Fruit fly (Drosophila melanogaster) whole organism, embryonic: Measurements from ENCODE around the gene Socs36E.

Experiments used
- Atf-2 ChIP-seq: fragments of 200-800 bp; sonication (Bioruptor generic); optimal IDR thresholded peaks from 2 replicates; lab custom pipeline; 2016; ENCODE audit warnings: missing biosample characterization, missing genetic modification characterization
- Bteb2 ChIP-seq: fragments of 200-800 bp; sonication (Bioruptor generic); optimal IDR thresholded peaks from 2 replicates; lab custom pipeline; 2016; ENCODE audit warnings: missing biosample characterization, missing genetic modification characterization
- CG10267 ChIP-seq: fragments of 200-800 bp; sonication (Bioruptor generic); optimal IDR thresholded peaks from 2 replicates; lab custom pipeline; 2018; ENCODE audit warnings: missing biosample characterization, mild to moderate bottlenecking, missing genetic modification characterization, moderate library complexity
- CG10321 ChIP-seq: fragments of 200-800 bp; sonication (Bioruptor generic); IDR thresholded peaks from 2 replicates; pipeline ENCODE4 v1.3.6; 2022; ENCODE audit warnings: missing biosample characterization, missing genetic modification characterization
- CG10979 ChIP-seq: fragments of 200-800 bp; sonication (Bioruptor generic); optimal IDR thresholded peaks from 2 replicates; lab custom pipeline; 2018; ENCODE audit warnings: missing biosample characterization, mild to moderate bottlenecking, missing genetic modification characterization, moderate library complexity
- CG11723 ChIP-seq: fragments of 200-800 bp; sonication (Bioruptor generic); optimal IDR thresholded peaks from 2 replicates; lab custom pipeline; 2017; ENCODE audit warnings: missing biosample characterization, mild to moderate bottlenecking, missing genetic modification characterization
- CG12391 ChIP-seq: fragments of 200-800 bp; sonication (Bioruptor generic); optimal IDR thresholded peaks from 3 replicates; lab custom pipeline; 2018; ENCODE audit warnings: missing biosample characterization, mild to moderate bottlenecking, missing genetic modification characterization, moderate library complexity
- CG13296 ChIP-seq: fragments of 200-800 bp; sonication (Bioruptor generic); optimal IDR thresholded peaks from 3 replicates; lab custom pipeline; 2018; ENCODE audit warnings: missing biosample characterization, mild to moderate bottlenecking, missing genetic modification characterization
- CG15514 ChIP-seq: fragments of 200-800 bp; sonication (Bioruptor generic); optimal IDR thresholded peaks from 3 replicates; lab custom pipeline; 2017; ENCODE audit warnings: missing biosample characterization, missing genetic modification characterization, mild to moderate bottlenecking, moderate library complexity, missing genetic modification reagents
- CG17186 ChIP-seq: fragments of 200-800 bp; sonication (Bioruptor generic); optimal IDR thresholded peaks from 3 replicates; lab custom pipeline; 2017; ENCODE audit warnings: missing biosample characterization, missing genetic modification reagents, missing genetic modification characterization
- CG17328 ChIP-seq: fragments of 200-800 bp; sonication (Bioruptor generic); IDR thresholded peaks from 2 replicates; pipeline ENCODE4 v1.3.6; 2022; ENCODE audit warnings: missing biosample characterization, missing genetic modification characterization
- CG2116 ChIP-seq: fragments of 200-800 bp; sonication (Bioruptor generic); optimal IDR thresholded peaks from 3 replicates; lab custom pipeline; 2018; ENCODE audit warnings: missing biosample characterization, mild to moderate bottlenecking, missing genetic modification characterization
- CG30020 ChIP-seq: fragments of 200-800 bp; optimal IDR thresholded peaks from 2 replicates; lab custom pipeline; 2019; ENCODE audit warnings: missing biosample characterization, mild to moderate bottlenecking, missing genetic modification characterization, moderate library complexity
- CG3995 ChIP-seq: fragments of 200-800 bp; sonication (Bioruptor generic); optimal IDR thresholded peaks from 3 replicates; lab custom pipeline; 2016; ENCODE audit warnings: missing biosample characterization, missing genetic modification characterization
- CG4404 ChIP-seq: fragments of 200-800 bp; sonication (Bioruptor generic); IDR thresholded peaks from 2 replicates; pipeline ENCODE4 v1.3.6; 2022; ENCODE audit warnings: missing biosample characterization, missing genetic modification characterization
- CG6689 ChIP-seq: fragments of 200-800 bp; sonication (Bioruptor generic); IDR thresholded peaks from 2 replicates; pipeline ENCODE4 v1.3.6; 2022; ENCODE audit warnings: missing biosample characterization, missing genetic modification characterization
- CG6854 ChIP-seq: fragments of 200-800 bp; sonication (Bioruptor generic); optimal IDR thresholded peaks from 3 replicates; lab custom pipeline; 2017; ENCODE audit warnings: missing biosample characterization, mild to moderate bottlenecking, missing genetic modification characterization
- CG8290 ChIP-seq, 3 experiments: fragments of 200-800 bp; sonication (Bioruptor generic); optimal IDR thresholded peaks; 2 replicates each; lab custom pipeline; 2016 to 2019; ENCODE audit warnings: missing biosample characterization in 3 of 3, missing genetic modification characterization in 3 of 3, mild to moderate bottlenecking in 2 of 3, moderate library complexity in 1 of 3
- CG8478 ChIP-seq: fragments of >200 bp; optimal IDR thresholded peaks from 2 replicates; lab custom pipeline; 2018
- CG9817 ChIP-seq: fragments of 200-800 bp; sonication (Bioruptor generic); optimal IDR thresholded peaks from 2 replicates; lab custom pipeline; 2018; ENCODE audit warnings: missing biosample characterization, mild to moderate bottlenecking, missing genetic modification characterization, moderate library complexity
- CG9932 ChIP-seq: fragments of 200-800 bp; sonication (Bioruptor generic); IDR thresholded peaks from 2 replicates; pipeline ENCODE4 v1.3.6; 2022; ENCODE audit warnings: missing biosample characterization, missing genetic modification characterization
- CHES-1-like ChIP-seq: fragments of 200-800 bp; sonication (Bioruptor generic); optimal IDR thresholded peaks from 2 replicates; lab custom pipeline; 2016; ENCODE audit warnings: missing biosample characterization, missing genetic modification characterization
- Chrac-16 ChIP-seq: fragments of 200-800 bp; sonication (Bioruptor generic); optimal IDR thresholded peaks from 3 replicates; lab custom pipeline; 2016; ENCODE audit warnings: missing biosample characterization, missing genetic modification characterization
- D19A ChIP-seq: fragments of 200-800 bp; optimal IDR thresholded peaks from 3 replicates; lab custom pipeline; 2019; ENCODE audit warnings: missing biosample characterization, mild to moderate bottlenecking, missing genetic modification characterization, moderate library complexity
- Dad ChIP-seq: fragments of 200-800 bp; sonication (Bioruptor generic); optimal IDR thresholded peaks from 3 replicates; lab custom pipeline; 2016; ENCODE audit warnings: missing biosample characterization, missing genetic modification characterization
- Deaf1 ChIP-seq: fragments of 200-800 bp; optimal IDR thresholded peaks from 3 replicates; lab custom pipeline; 2019; ENCODE audit warnings: missing biosample characterization, mild to moderate bottlenecking, missing genetic modification characterization, moderate library complexity
- Fer3 ChIP-seq: fragments of 200-800 bp; sonication (Bioruptor generic); optimal IDR thresholded peaks from 2 replicates; lab custom pipeline; 2018; ENCODE audit warnings: missing biosample characterization, mild to moderate bottlenecking, missing genetic modification characterization, moderate library complexity
- GATAe ChIP-seq: fragments of 200-800 bp; sonication (Bioruptor generic); conservative IDR thresholded peaks from 2 replicates; pipeline ENCODE4 v1.3.6; 2022; ENCODE audit warnings: missing biosample characterization, missing genetic modification characterization
- HHEX ChIP-seq: fragments of 200-800 bp; sonication (Bioruptor generic); optimal IDR thresholded peaks from 3 replicates; lab custom pipeline; 2017; ENCODE audit warnings: missing biosample characterization, mild to moderate bottlenecking, missing genetic modification characterization, missing genetic modification reagents
- HLH54F ChIP-seq: fragments of 200-800 bp; sonication (Bioruptor generic); optimal IDR thresholded peaks from 3 replicates; lab custom pipeline; 2016; ENCODE audit warnings: missing biosample characterization, missing genetic modification characterization
- HmgZ ChIP-seq: fragments of 200-800 bp; sonication (Bioruptor generic); optimal IDR thresholded peaks from 2 replicates; lab custom pipeline; 2018; ENCODE audit warnings: missing biosample characterization, mild to moderate bottlenecking, missing genetic modification characterization
- Hr78 ChIP-seq, 2 experiments: fragments of 200-800 bp in 1 of 2; fragments of >200 bp in 1 of 2; sonication (Bioruptor generic) in 1 of 2; optimal IDR thresholded peaks; 2 replicates each; lab custom pipeline; 2017 to 2019; ENCODE audit warnings: missing biosample characterization in 2 of 2, missing genetic modification characterization in 2 of 2, mild to moderate bottlenecking in 1 of 2, moderate library complexity in 1 of 2
- Max ChIP-seq: fragments of 200-800 bp; sonication (Bioruptor generic); optimal IDR thresholded peaks from 2 replicates; lab custom pipeline; 2016; ENCODE audit warnings: missing biosample characterization, mild to moderate bottlenecking, missing genetic modification characterization
- Meics ChIP-seq: fragments of 200-800 bp; sonication (Bioruptor generic); optimal IDR thresholded peaks from 2 replicates; lab custom pipeline; 2017; ENCODE audit warnings: missing biosample characterization, mild to moderate bottlenecking, missing genetic modification characterization
- Neu2 ChIP-seq: fragments of 200-800 bp; sonication (Bioruptor generic); optimal IDR thresholded peaks from 3 replicates; lab custom pipeline; 2016; ENCODE audit warnings: missing biosample characterization, missing genetic modification characterization, borderline replicate concordance
- Nf-YA ChIP-seq: fragments of 200-800 bp; sonication (Bioruptor generic); IDR thresholded peaks from 2 replicates; pipeline ENCODE4 v1.3.6; 2022; ENCODE audit warnings: missing biosample characterization, missing genetic modification characterization
- Tbp ChIP-seq: fragments of >200 bp; optimal IDR thresholded peaks from 2 replicates; lab custom pipeline; 2018; ENCODE audit warnings: missing biosample characterization, missing genetic modification characterization
- Xrp1 ChIP-seq: fragments of 200-800 bp; sonication (Bioruptor generic); IDR thresholded peaks from 2 replicates; pipeline ENCODE4 v1.3.6; 2022; ENCODE audit warnings: missing biosample characterization, missing genetic modification characterization
- br ChIP-seq: fragments of >200 bp; optimal IDR thresholded peaks from 2 replicates; lab custom pipeline; 2017
- dimm ChIP-seq: fragments of 200-800 bp; sonication (Bioruptor generic); IDR thresholded peaks from 2 replicates; pipeline ENCODE4 v1.3.6; 2022; ENCODE audit warnings: missing biosample characterization, missing genetic modification characterization
- dmrt99B ChIP-seq: fragments of 200-800 bp; sonication (Bioruptor generic); optimal IDR thresholded peaks from 2 replicates; lab custom pipeline; 2018; ENCODE audit warnings: missing biosample characterization, mild to moderate bottlenecking, missing genetic modification characterization, moderate library complexity
- en ChIP-seq: fragments of 200-800 bp; sonication (Bioruptor generic); optimal IDR thresholded peaks from 2 replicates; lab custom pipeline; 2016; ENCODE audit warnings: missing biosample characterization, missing genetic modification characterization
- gt ChIP-seq: fragments of 200-800 bp; sonication (Bioruptor generic); IDR thresholded peaks from 2 replicates; pipeline ENCODE4 v1.3.6; 2022; ENCODE audit warnings: missing biosample characterization, missing genetic modification characterization
- h ChIP-seq: fragments of >200 bp; optimal IDR thresholded peaks from 2 replicates; lab custom pipeline; 2017
- klu ChIP-seq: fragments of 200-800 bp; sonication (Bioruptor generic); IDR thresholded peaks from 2 replicates; pipeline ENCODE4 v1.3.6; 2022; ENCODE audit warnings: missing biosample characterization, missing genetic modification characterization
- luna ChIP-seq: fragments of 200-800 bp; sonication (Bioruptor generic); optimal IDR thresholded peaks from 2 replicates; lab custom pipeline; 2016; ENCODE audit warnings: missing biosample characterization, missing genetic modification characterization
- ro ChIP-seq: fragments of 200-800 bp; sonication (Bioruptor generic); IDR thresholded peaks from 2 replicates; pipeline ENCODE4 v1.3.6; 2022; ENCODE audit warnings: missing biosample characterization, missing genetic modification characterization
- scrt ChIP-seq: fragments of 200-800 bp; sonication (Bioruptor generic); optimal IDR thresholded peaks from 2 replicates; lab custom pipeline; 2018; ENCODE audit warnings: missing biosample characterization, mild to moderate bottlenecking, missing genetic modification characterization, moderate library complexity
- sd ChIP-seq: fragments of 200-800 bp; sonication (Bioruptor generic); optimal IDR thresholded peaks from 3 replicates; lab custom pipeline; 2018; ENCODE audit warnings: missing biosample characterization, mild to moderate bottlenecking, missing genetic modification characterization, moderate library complexity
- slou ChIP-seq: fragments of 200-800 bp; sonication (Bioruptor generic); optimal IDR thresholded peaks from 3 replicates; lab custom pipeline; 2016; ENCODE audit warnings: missing biosample characterization, missing genetic modification characterization
- sqz ChIP-seq: fragments of 200-800 bp; sonication (Bioruptor generic); optimal IDR thresholded peaks from 3 replicates; lab custom pipeline; 2018; ENCODE audit warnings: missing biosample characterization, mild to moderate bottlenecking, missing genetic modification characterization
- unc-4 ChIP-seq: fragments of 200-800 bp; sonication (Bioruptor generic); IDR thresholded peaks from 2 replicates; pipeline ENCODE4 v1.3.6; 2022; ENCODE audit warnings: missing biosample characterization, missing genetic modification characterization; ENCODE audit not compliant: partially characterized antibody

The Socs36E gene

dm6 chr2L:18136427-18136857 is 15.8 kb downstream of the Socs36E start (continued):
- TF ChIP-seq Xrp1 (peak; percentile 25; the same call in 1 of the 2 replicates), GATAe (GFP tag; lab: Robert Waterston, UW) (no peak), CG9817 (tag; lab: Kevin White, UChicago) (peak; percentile 28), HHEX (GFP tag; lab: Kevin White, UChicago) (peak; percentile 27), CG2116 (GFP tag; lab: Kevin White, UChicago) (no peak), CG15514 (GFP tag; lab: Kevin White, UChicago) (peak; percentile 58), Dad (GFP tag; lab: Kevin White, UChicago) (no peak), CG10267 (tag; lab: Kevin White, UChicago) (no peak), CHES-1-like (GFP tag; lab: Kevin White, UChicago) (peak; percentile 61), CG6689 (GFP tag; lab: Robert Waterston, UW) (no peak), scrt (GFP tag; lab: Kevin White, UChicago) (peak; percentile 7), klu (GFP tag; lab: Robert Waterston, UW) (no peak), CG12391 (tag; lab: Kevin White, UChicago) (no peak), dmrt99B (tag; lab: Kevin White, UChicago) (no peak), br (lab: Kevin White, UChicago) (no peak), Tbp (GFP tag; lab: Kevin White, UChicago) (no peak), dimm (GFP tag; lab: Robert Waterston, UW) (no peak), h (lab: Kevin White, UChicago) (no peak), Meics (GFP tag; lab: Kevin White, UChicago) (peak; percentile 72), ro (no peak), CG4404 (GFP tag; lab: Robert Waterston, UW) (no peak), luna (GFP tag; lab: Kevin White, UChicago) (peak; percentile 25), unc-4 (GFP tag; lab: Robert Waterston, UW) (no peak), CG6854 (no peak), CG13296 (GFP tag; lab: Kevin White, UChicago) (peak; percentile 37), HLH54F (GFP tag; lab: Kevin White, UChicago) (peak; percentile 31), CG8478 (lab: Kevin White, UChicago) (no peak), en (GFP tag; lab: Kevin White, UChicago) (no peak), sqz (GFP tag; lab: Kevin White, UChicago) (no peak), CG10321 (GFP tag; lab: Robert Waterston, UW) (peak; percentile 44; the same call in 1 of the 2 replicates), sd (tag; lab: Kevin White, UChicago) (peak; percentile 78), slou (GFP tag; lab: Kevin White, UChicago) (peak; percentile 4), Nf-YA (GFP tag; lab: Robert Waterston, UW) (no peak), CG3995 (GFP tag; lab: Kevin White, UChicago) (peak; percentile 18), CG10979 (tag; lab: Kevin White, UChicago) (no peak), CG17328 (GFP tag; lab: Robert Waterston, UW) (0 out of 2 replicates have a peak, but pooled peaks have one; percentile 6), Atf-2 (no peak), gt (GFP tag; lab: Robert Waterston, UW) (no peak), Fer3 (peak; percentile 52), CG30020 (tag; lab: Kevin White, UChicago) (no peak), D19A (tag; lab: Kevin White, UChicago) (no peak), CG9932 (peak; percentile 44), Hr78 (GFP tag; optimal IDR thresholded peaks at IDR 0.05; lab: Kevin White, UChicago) (no peak), Chrac-16 (GFP tag; lab: Kevin White, UChicago) (no peak), CG17186 (GFP tag; lab: Kevin White, UChicago) (no peak), HmgZ (peak; percentile 12), Deaf1 (tag; lab: Kevin White, UChicago) (no peak), Neu2 (no peak), Max (GFP tag; lab: Kevin White, UChicago) (no peak), Bteb2 (GFP tag; lab: Kevin White, UChicago) (peak; percentile 62), CG8290 (GFP tag; optimal IDR thresholded peaks at IDR 0.05; lab: Kevin White, UChicago) (no peak), CG8290 (tag; optimal IDR thresholded peaks at IDR 0.05; lab: Kevin White, UChicago) (peak in 1 of 2 experiments; percentile 70), CG11723 (no peak)
